Fruit fly (Drosophila melanogaster) whole organism, embryonic: ENCODE measurements around the gene CG10214.

Source experiments
- Atf3 ChIP-seq: fragments of 200-800 bp; sonication (Bioruptor generic); optimal IDR thresholded peaks from 3 replicates; lab custom pipeline; 2016; ENCODE audit warnings: missing biosample characterization, missing genetic modification characterization
- Awh ChIP-seq: fragments of 200-800 bp; sonication (Bioruptor generic); IDR thresholded peaks from 2 replicates; pipeline ENCODE4, ENCODE4 v1.3.6; 2022; ENCODE audit warnings: missing biosample characterization, missing genetic modification characterization
- Bdp1 ChIP-seq: fragments of 200-800 bp; sonication (Bioruptor generic); optimal IDR thresholded peaks from 3 replicates; lab custom pipeline; 2016; ENCODE audit warnings: missing biosample characterization, missing genetic modification characterization
- Blimp-1 ChIP-seq: fragments of 200-800 bp; sonication (Bioruptor generic); optimal IDR thresholded peaks from 3 replicates; lab custom pipeline; 2018; ENCODE audit warnings: missing biosample characterization, missing genetic modification characterization, mild to moderate bottlenecking, moderate library complexity, missing genetic modification reagents
- CG10979 ChIP-seq: fragments of 200-800 bp; sonication (Bioruptor generic); optimal IDR thresholded peaks from 2 replicates; lab custom pipeline; 2018; ENCODE audit warnings: missing biosample characterization, mild to moderate bottlenecking, missing genetic modification characterization, moderate library complexity
- CG11456 ChIP-seq: fragments of 200-800 bp; sonication (Bioruptor generic); IDR thresholded peaks from 3 replicates; pipeline ENCODE4 v1.3.6; 2022; ENCODE audit warnings: missing biosample characterization, missing genetic modification characterization
- CG11696 ChIP-seq: fragments of 200-800 bp; sonication (Bioruptor generic); IDR thresholded peaks from 2 replicates; pipeline ENCODE4 v1.3.6; 2022; ENCODE audit warnings: missing biosample characterization, missing genetic modification characterization
- CG12299 ChIP-seq: fragments of 200-800 bp; sonication (Bioruptor generic); optimal IDR thresholded peaks from 2 replicates; lab custom pipeline; 2018; ENCODE audit warnings: missing biosample characterization, mild to moderate bottlenecking, missing genetic modification characterization
- CG12769 ChIP-seq: fragments of 200-800 bp; sonication (Bioruptor generic); optimal IDR thresholded peaks from 2 replicates; lab custom pipeline; 2019; ENCODE audit warnings: missing biosample characterization, mild to moderate bottlenecking, missing genetic modification characterization, moderate library complexity
- CG13287 ChIP-seq: fragments of 200-800 bp; sonication (Bioruptor generic); IDR thresholded peaks from 2 replicates; pipeline ENCODE4 v1.3.6; 2022; ENCODE audit warnings: missing biosample characterization, missing genetic modification characterization; ENCODE audit not compliant: partially characterized antibody
- CG13624 ChIP-seq: fragments of 200-800 bp; sonication (Bioruptor generic); optimal IDR thresholded peaks from 2 replicates; lab custom pipeline; 2016; ENCODE audit warnings: missing biosample characterization, missing genetic modification characterization
- CG14667 ChIP-seq: fragments of 200-800 bp; sonication (Bioruptor generic); IDR thresholded peaks from 2 replicates; pipeline ENCODE4 v1.3.6; 2022; ENCODE audit warnings: missing biosample characterization, missing genetic modification characterization
- CG17612 ChIP-seq: fragments of 200-800 bp; sonication (Bioruptor generic); IDR thresholded peaks from 2 replicates; pipeline ENCODE4 v1.3.6; 2022; ENCODE audit warnings: missing biosample characterization, missing genetic modification characterization
- CG34422 ChIP-seq: fragments of 200-800 bp; sonication (Bioruptor generic); IDR thresholded peaks from 3 replicates; pipeline ENCODE4 v1.3.6; 2022; ENCODE audit warnings: missing biosample characterization, missing genetic modification characterization
- CG3847 ChIP-seq: fragments of 200-800 bp; sonication (Bioruptor generic); IDR thresholded peaks from 2 replicates; pipeline ENCODE4 v1.3.6; 2022; ENCODE audit warnings: missing biosample characterization, missing genetic modification characterization
- CG6683 ChIP-seq: fragments of 200-800 bp; sonication (Bioruptor generic); optimal IDR thresholded peaks from 2 replicates; lab custom pipeline; 2017; ENCODE audit warnings: missing biosample characterization, mild to moderate bottlenecking, missing genetic modification characterization, missing genetic modification reagents
- Chrac-16 ChIP-seq: fragments of 200-800 bp; sonication (Bioruptor generic); optimal IDR thresholded peaks from 3 replicates; lab custom pipeline; 2016; ENCODE audit warnings: missing biosample characterization, missing genetic modification characterization
- Deaf1 ChIP-seq: fragments of 200-800 bp; optimal IDR thresholded peaks from 3 replicates; lab custom pipeline; 2019; ENCODE audit warnings: missing biosample characterization, mild to moderate bottlenecking, missing genetic modification characterization, moderate library complexity
- Dp ChIP-seq: fragments of 200-800 bp; sonication (Bioruptor generic); optimal IDR thresholded peaks from 2 replicates; lab custom pipeline; 2018; ENCODE audit warnings: missing biosample characterization, mild to moderate bottlenecking, missing genetic modification characterization, moderate library complexity
- Drgx ChIP-seq: fragments of 200-800 bp; sonication (Bioruptor generic); IDR thresholded peaks from 2 replicates; pipeline ENCODE4 v1.3.6; 2022; ENCODE audit warnings: missing biosample characterization, missing genetic modification characterization
- E2f2 ChIP-seq: fragments of 200-800 bp; sonication (Bioruptor generic); IDR thresholded peaks from 2 replicates; pipeline ENCODE4 v1.3.6; 2022; ENCODE audit warnings: missing biosample characterization, missing genetic modification characterization
- Gug ChIP-seq: fragments of 200-800 bp; sonication (Bioruptor generic); IDR thresholded peaks from 4 replicates; pipeline ENCODE4 v1.3.6; 2022; ENCODE audit warnings: missing biosample characterization, missing genetic modification characterization
- Hand ChIP-seq: fragments of 200-800 bp; sonication (Bioruptor generic); optimal IDR thresholded peaks from 2 replicates; lab custom pipeline; 2017; ENCODE audit warnings: mild to moderate bottlenecking, missing biosample characterization, missing genetic modification reagents, missing genetic modification characterization
- Hey ChIP-seq: fragments of 200-800 bp; sonication (Bioruptor generic); optimal IDR thresholded peaks from 3 replicates; lab custom pipeline; 2018; ENCODE audit warnings: missing biosample characterization, mild to moderate bottlenecking, missing genetic modification characterization
- Hr78 ChIP-seq, 2 experiments: fragments of 200-800 bp in 1 of 2; fragments of >200 bp in 1 of 2; sonication (Bioruptor generic) in 1 of 2; optimal IDR thresholded peaks; 2 replicates each; lab custom pipeline; 2017 to 2019; ENCODE audit warnings: missing biosample characterization in 2 of 2, missing genetic modification characterization in 2 of 2, mild to moderate bottlenecking in 1 of 2, moderate library complexity in 1 of 2
- Jarid2 ChIP-seq: fragments of 200-800 bp; sonication (Bioruptor generic); optimal IDR thresholded peaks from 3 replicates; lab custom pipeline; 2017; ENCODE audit warnings: mild to moderate bottlenecking, missing biosample characterization, missing genetic modification reagents, missing genetic modification characterization
- Mad ChIP-seq: fragments of 200-800 bp; sonication (Bioruptor generic); optimal IDR thresholded peaks from 2 replicates; lab custom pipeline; 2016; ENCODE audit warnings: missing biosample characterization, missing genetic modification characterization
- Med ChIP-seq: fragments of 200-800 bp; sonication (Bioruptor generic); peaks from one replicate; lab custom pipeline; 2016; ENCODE audit warnings: missing biosample characterization, missing genetic modification characterization, mild to moderate bottlenecking, inconsistent platforms, moderate library complexity
- Mes4 ChIP-seq: fragments of 200-800 bp; sonication (Bioruptor generic); optimal IDR thresholded peaks from 2 replicates; lab custom pipeline; 2016; ENCODE audit warnings: missing biosample characterization, missing genetic modification characterization
- PHDP ChIP-seq: fragments of 200-800 bp; sonication (Bioruptor generic); optimal IDR thresholded peaks from 3 replicates; lab custom pipeline; 2018; ENCODE audit warnings: missing biosample characterization, mild to moderate bottlenecking, missing genetic modification characterization, moderate library complexity
- Pdp1 ChIP-seq, 2 experiments: fragments of 200-800 bp; sonication (Bioruptor generic); optimal IDR thresholded peaks; 3 replicates each; lab custom pipeline; 2016; ENCODE audit warnings: missing biosample characterization in 2 of 2, missing genetic modification characterization in 2 of 2, mild to moderate bottlenecking in 1 of 2, moderate library complexity in 1 of 2
- Ravus ChIP-seq: fragments of 200-800 bp; sonication (Bioruptor generic); IDR thresholded peaks from 2 replicates; pipeline ENCODE4 v1.3.6; 2022; ENCODE audit warnings: missing biosample characterization, missing genetic modification characterization
- Scr ChIP-seq: fragments of 200-800 bp; sonication (Bioruptor generic); IDR thresholded peaks from 2 replicates; pipeline ENCODE4 v1.3.6; 2022; ENCODE audit warnings: missing biosample characterization, missing genetic modification characterization; ENCODE audit not compliant: partially characterized antibody
- ap ChIP-seq: fragments of 200-800 bp; sonication (Bioruptor generic); IDR thresholded peaks from 2 replicates; pipeline ENCODE4 v1.3.6; 2022; ENCODE audit warnings: missing biosample characterization, missing genetic modification characterization
- ash1 ChIP-seq: fragments of 200-800 bp; sonication (Bioruptor generic); optimal IDR thresholded peaks from 2 replicates; lab custom pipeline; 2018; ENCODE audit warnings: missing biosample characterization, mild to moderate bottlenecking, missing genetic modification characterization
- bigmax ChIP-seq: fragments of 200-800 bp; sonication (Bioruptor generic); optimal IDR thresholded peaks from 2 replicates; lab custom pipeline; 2018; ENCODE audit warnings: missing biosample characterization, mild to moderate bottlenecking, missing genetic modification characterization
- cwo ChIP-seq: fragments of 200-800 bp; sonication (Bioruptor generic); optimal IDR thresholded peaks from 3 replicates; lab custom pipeline; 2017; ENCODE audit warnings: missing biosample characterization, missing genetic modification characterization, mild to moderate bottlenecking, moderate library complexity, missing genetic modification reagents
- fu2 ChIP-seq: fragments of 200-800 bp; sonication (Bioruptor generic); optimal IDR thresholded peaks from 2 replicates; lab custom pipeline; 2016; ENCODE audit warnings: missing biosample characterization, missing genetic modification characterization
- grn ChIP-seq: fragments of 200-800 bp; sonication (Bioruptor generic); optimal IDR thresholded peaks from 3 replicates; lab custom pipeline; 2017; ENCODE audit warnings: missing biosample characterization, missing genetic modification characterization
- gro ChIP-seq: fragments of 200-800 bp; sonication (Bioruptor generic); optimal IDR thresholded peaks from 2 replicates; lab custom pipeline; 2016; ENCODE audit warnings: missing biosample characterization, missing genetic modification characterization
- maf-S ChIP-seq: fragments of 200-800 bp; sonication (Bioruptor generic); optimal IDR thresholded peaks from 2 replicates; lab custom pipeline; 2016; ENCODE audit warnings: missing biosample characterization, missing genetic modification characterization
- odd ChIP-seq: fragments of 200-800 bp; sonication (Bioruptor generic); optimal IDR thresholded peaks from 2 replicates; lab custom pipeline; 2017; ENCODE audit warnings: missing biosample characterization, mild to moderate bottlenecking, missing genetic modification characterization
- pzg ChIP-seq: fragments of 200-800 bp; sonication (Bioruptor generic); optimal IDR thresholded peaks from 3 replicates; lab custom pipeline; 2018; ENCODE audit warnings: missing biosample characterization, mild to moderate bottlenecking, missing genetic modification characterization, moderate library complexity
- sim ChIP-seq: fragments of 200-800 bp; sonication (Bioruptor generic); IDR thresholded peaks from 2 replicates; pipeline ENCODE4 v1.3.6; 2022; ENCODE audit warnings: missing biosample characterization, missing genetic modification characterization
- slbo ChIP-seq: fragments of 200-800 bp; sonication (Bioruptor generic); IDR thresholded peaks from 2 replicates; pipeline ENCODE4 v1.3.6; 2022; ENCODE audit warnings: missing biosample characterization, missing genetic modification characterization
- trh ChIP-seq: fragments of 200-800 bp; sonication (Bioruptor generic); optimal IDR thresholded peaks from 2 replicates; lab custom pipeline; 2016; ENCODE audit warnings: missing biosample characterization, missing genetic modification characterization

The CG10214 gene

dm6 chr3R:23781466-23781935 lies 14.2 kb upstream of the CG10214 start, which contains the start of the genes Nup98-96 and mbc (continued):
- TF ChIP-seq pzg: peak; percentile 94
- TF ChIP-seq Deaf1 (tag; lab: Kevin White, UChicago): peak; percentile 54
- TF ChIP-seq Gug (GFP tag; lab: Robert Waterston, UW): peak; percentile 93
- peak; percentile 94 for TF ChIP-seq CG13624 (GFP tag; lab: Kevin White, UChicago)
- TF ChIP-seq Drgx: peak; percentile 54
- TF ChIP-seq Mad (GFP tag; lab: Kevin White, UChicago): peak; percentile 86
- peak; percentile 33; the same call in 1 of the 2 replicates for TF ChIP-seq ap (GFP tag; lab: Robert Waterston, UW)
- TF ChIP-seq Mes4 (GFP tag; lab: Kevin White, UChicago): peak; percentile 90
- TF ChIP-seq CG14667 (GFP tag; lab: Robert Waterston, UW): peak; percentile 84
- TF ChIP-seq sim (GFP tag; lab: Robert Waterston, UW): no peak; the same call in 1 of the 2 replicates

dm6 chr3R:23780757-23781156 lies 13.5 kb upstream of the CG10214 start:
- peak; percentile 85 for TF ChIP-seq bigmax (GFP tag; lab: Kevin White, UChicago)
- TF ChIP-seq Deaf1 (tag; lab: Kevin White, UChicago): no peak
- no peak for TF ChIP-seq CG12769 (tag; lab: Kevin White, UChicago)
- no peak for TF ChIP-seq CG17612 (GFP tag; lab: Robert Waterston, UW)
- no peak for TF ChIP-seq CG3847 (GFP tag; lab: Robert Waterston, UW)
- no peak for TF ChIP-seq Chrac-16
- peak; percentile 55 for TF ChIP-seq Med (GFP tag; lab: Kevin White, UChicago)
- no peak for TF ChIP-seq CG11456
- TF ChIP-seq grn (GFP tag; lab: Kevin White, UChicago): no peak
- TF ChIP-seq CG34422 (GFP tag; lab: Robert Waterston, UW): peak; percentile 67; the same call in 2 of the 3 replicates
- no peak for TF ChIP-seq trh (GFP tag; lab: Kevin White, UChicago)
- no peak for TF ChIP-seq CG6683

dm6 chr3R:23773610-23774364 lies 6.5 kb upstream of the CG10214 start, which contains the start of gene CG10208:
Gene CG10208 (minus strand): TSS chr3R:23774127.
- TF ChIP-seq Ravus (GFP tag; lab: Robert Waterston, UW): no peak
- TF ChIP-seq CG11696 (GFP tag; lab: Robert Waterston, UW): no peak
- TF ChIP-seq gro (GFP tag; lab: Kevin White, UChicago): no peak
- peak; percentile 86 for TF ChIP-seq Hey
- TF ChIP-seq ash1 (GFP tag; lab: Kevin White, UChicago): no peak
- no peak for TF ChIP-seq PHDP (tag; lab: Kevin White, UChicago)
- no peak for TF ChIP-seq maf-S (GFP tag; lab: Kevin White, UChicago)
- no peak for TF ChIP-seq CG10979
- no peak for TF ChIP-seq CG12299 (tag; lab: Kevin White, UChicago)
- no peak for TF ChIP-seq Bdp1
- TF ChIP-seq Pdp1 (GFP tag; optimal IDR thresholded peaks at IDR 0.05; lab: Kevin White, UChicago): peak in 1 of 2 experiments; percentile 64
- TF ChIP-seq odd (GFP tag; lab: Kevin White, UChicago): no peak
- peak; percentile 59 for TF ChIP-seq Dp (GFP tag; lab: Kevin White, UChicago)
- peak; percentile 73 for TF ChIP-seq cwo (GFP tag; lab: Kevin White, UChicago)
- TF ChIP-seq Jarid2 (GFP tag; lab: Kevin White, UChicago): peak; percentile 15
- TF ChIP-seq CG13287 (GFP tag; lab: Robert Waterston, UW): peak; percentile 30; the same call in 1 of the 2 replicates
- no peak for TF ChIP-seq Atf3 (GFP tag; lab: Kevin White, UChicago)
- no peak for TF ChIP-seq Scr
- TF ChIP-seq Awh (GFP tag; lab: Robert Waterston, UW): no peak
- no peak for TF ChIP-seq Blimp-1
- TF ChIP-seq fu2 (GFP tag; lab: Kevin White, UChicago): no peak
- peak; percentile 68 for TF ChIP-seq E2f2 (GFP tag; lab: Robert Waterston, UW)
- no peak for TF ChIP-seq Hr78 (GFP tag; optimal IDR thresholded peaks at IDR 0.05; lab: Kevin White, UChicago)
- no peak for TF ChIP-seq Hand (GFP tag; lab: Kevin White, UChicago)
- peak; percentile 31; the same call in 1 of the 2 replicates for TF ChIP-seq slbo (GFP tag; lab: Robert Waterston, UW)
